Fruit fly (Drosophila melanogaster): ENCODE data around the gene Dh44.
A peak's percentile ranks its signal among the peaks of the same experiment; 100 is the strongest.

Gene Dh44

DNA sequence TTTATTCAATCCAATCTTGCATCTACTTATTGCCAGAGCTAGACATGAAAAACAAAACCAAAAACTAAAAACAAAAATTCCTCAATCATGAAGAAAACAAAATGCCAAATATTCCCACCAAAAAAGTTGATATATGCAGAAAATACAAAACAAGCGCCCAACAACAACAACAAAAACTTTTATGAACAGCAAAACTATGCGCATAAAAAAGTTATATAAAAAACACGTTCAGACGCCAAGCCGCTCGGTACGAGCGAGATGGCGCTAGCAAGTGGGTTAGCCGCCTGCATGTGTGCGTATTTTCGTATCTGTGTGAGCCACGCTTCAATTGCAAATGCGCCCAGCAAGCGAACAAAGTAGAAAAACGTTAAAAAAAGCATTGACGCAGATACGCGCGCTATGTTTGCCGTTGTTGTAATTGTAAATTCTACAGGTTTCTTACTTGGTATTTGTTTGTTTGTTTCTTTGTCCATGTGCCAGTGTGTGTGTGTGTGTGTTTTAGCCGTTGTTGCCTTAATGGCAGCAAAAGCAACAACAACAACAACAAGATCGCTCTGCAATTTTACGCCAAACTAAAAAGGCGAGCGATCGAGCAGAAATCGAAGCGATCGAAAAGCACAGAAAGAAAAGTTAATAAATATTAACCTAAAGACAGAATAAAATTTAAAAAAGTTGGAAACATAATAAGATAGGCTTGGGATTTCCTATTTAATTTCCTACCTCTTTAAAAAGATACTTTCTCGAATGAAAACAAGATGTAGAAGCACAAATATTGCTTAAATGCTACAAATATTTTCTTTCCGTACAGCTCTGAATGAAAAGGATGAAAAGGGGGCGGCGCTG is 44.4 kb upstream of the Dh44 start (continued):
- TF ChIP-seq Lpt (GFP tag; optimal IDR thresholded peaks at IDR 0.05) (peak; percentile 60), CG6792 (GFP tag; optimal IDR thresholded peaks at IDR 0.05) (peak; percentile 48), Gug (GFP tag; IDR thresholded peaks at IDR 0.05) (peak; percentile 70), CG31627 (GFP tag; optimal IDR thresholded peaks at IDR 0.05) (no peak), CG3919 (GFP tag; optimal IDR thresholded peaks at IDR 0.05) (peak; percentile 78), CG34406 (GFP tag; optimal IDR thresholded peaks at IDR 0.05) (peak; percentile 37), Hr39 (GFP tag; optimal IDR thresholded peaks at IDR 0.05) (no peak), CG8319 (GFP tag; optimal IDR thresholded peaks at IDR 0.05) (peak; percentile 11), spab (GFP tag; optimal IDR thresholded peaks at IDR 0.05) (peak; percentile 66), Ets21C (GFP tag; optimal IDR thresholded peaks at IDR 0.05) (no peak), dsx (GFP tag; optimal IDR thresholded peaks at IDR 0.05; ENCODE audit: poor library complexity, severe bottlenecking) (peak; percentile 82), lz (GFP tag; optimal IDR thresholded peaks at IDR 0.05) (no peak), Sox102F (GFP tag; optimal IDR thresholded peaks at IDR 0.05) (no peak), CG7368 (GFP tag; optimal IDR thresholded peaks at IDR 0.05) (peak; percentile 57), Hr38 (GFP tag; optimal IDR thresholded peaks at IDR 0.05) (no peak), svp (GFP tag) (no peak), CG6163 (GFP tag; IDR thresholded peaks at IDR 0.05) (peak; percentile 92), CG8119 (GFP tag; IDR thresholded peaks at IDR 0.05) (peak; percentile 85), fd59A (GFP tag; optimal IDR thresholded peaks at IDR 0.05) (peak; percentile 65), CG1621 (tag; optimal IDR thresholded peaks at IDR 0.05) (peak; percentile 40), achi (GFP tag; optimal IDR thresholded peaks at IDR 0.05) (peak; percentile 69)

DNA sequence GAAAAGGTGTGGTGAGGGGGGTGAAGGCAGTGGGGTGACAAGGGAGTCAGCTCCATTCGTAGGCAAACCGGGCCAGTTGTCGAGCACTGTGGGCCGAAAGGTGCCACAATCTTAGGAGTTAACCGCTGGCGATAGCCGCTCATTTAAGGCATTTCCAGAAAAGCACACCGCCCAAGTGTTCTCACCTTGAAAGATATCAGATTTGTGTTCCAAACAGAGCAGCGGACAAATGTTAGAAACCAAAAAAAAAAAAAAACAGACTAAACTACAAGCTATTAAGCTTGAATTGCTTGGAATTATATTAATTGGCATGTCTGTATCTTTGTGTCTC is 43.8 kb upstream of the Dh44 start:
- TF ChIP-seq Gug (GFP tag; IDR thresholded peaks at IDR 0.05) (no peak), net (GFP tag; optimal IDR thresholded peaks at IDR 0.05) (peak; percentile 30), OdsH (GFP tag; optimal IDR thresholded peaks at IDR 0.05) (peak; percentile 55), CG4318 (GFP tag; optimal IDR thresholded peaks at IDR 0.05) (no peak), CG34406 (GFP tag; optimal IDR thresholded peaks at IDR 0.05) (no peak), CG8319 (GFP tag; optimal IDR thresholded peaks at IDR 0.05) (no peak), CG6808 (GFP tag; optimal IDR thresholded peaks at IDR 0.05) (peak; percentile 65), Hr4 (GFP tag; optimal IDR thresholded peaks at IDR 0.05) (peak; percentile 61), CG10669 (GFP tag; optimal IDR thresholded peaks at IDR 0.05) (peak; percentile 16), pdm3 (GFP tag; optimal IDR thresholded peaks at IDR 0.05) (no peak), Sox14 (GFP tag; optimal IDR thresholded peaks at IDR 0.05) (peak; percentile 29), eg (GFP tag; IDR thresholded peaks at IDR 0.05) (no peak), vri (GFP tag; optimal IDR thresholded peaks at IDR 0.05) (no peak), CG3919 (GFP tag; optimal IDR thresholded peaks at IDR 0.05) (no peak), Lpt (GFP tag; optimal IDR thresholded peaks at IDR 0.05) (peak; percentile 13), lz (GFP tag; optimal IDR thresholded peaks at IDR 0.05) (no peak), Sox102F (GFP tag; optimal IDR thresholded peaks at IDR 0.05) (no peak), cyc (GFP tag; optimal IDR thresholded peaks at IDR 0.05) (no peak), CG11294 (GFP tag; IDR thresholded peaks at IDR 0.05) (no peak; the same call in 1 of the 2 replicates), CG9139 (GFP tag; optimal IDR thresholded peaks at IDR 0.05) (no peak), CG7368 (GFP tag; optimal IDR thresholded peaks at IDR 0.05) (no peak), Eip78C (GFP tag) (peak; percentile 37), spab (GFP tag; optimal IDR thresholded peaks at IDR 0.05) (peak; percentile 61), Met (GFP tag; optimal IDR thresholded peaks at IDR 0.05) (no peak), Sox15 (GFP tag; optimal IDR thresholded peaks at IDR 0.05) (no peak), CG6792 (GFP tag; optimal IDR thresholded peaks at IDR 0.05) (peak; percentile 27), esn (GFP tag; optimal IDR thresholded peaks at IDR 0.05) (no peak), CG10631 (GFP tag; optimal IDR thresholded peaks at IDR 0.05) (peak; percentile 59), dac (GFP tag; optimal IDR thresholded peaks at IDR 0.05) (no peak), Ets96B (tag; optimal IDR thresholded peaks at IDR 0.05) (peak; percentile 23), topi (GFP tag; optimal IDR thresholded peaks at IDR 0.05) (no peak), CG31627 (GFP tag; optimal IDR thresholded peaks at IDR 0.05) (no peak), CG11902 (GFP tag; optimal IDR thresholded peaks at IDR 0.05) (peak; percentile 3), acj6 (GFP tag; optimal IDR thresholded peaks at IDR 0.05) (peak; percentile 47), CG3032 (tag; optimal IDR thresholded peaks at IDR 0.05) (peak; percentile 12), CG11762 (GFP tag; optimal IDR thresholded peaks at IDR 0.05; ENCODE audit: insufficient read depth) (no peak), CG8119 (GFP tag; IDR thresholded peaks at IDR 0.05) (no peak; the same call in 2 of the 3 replicates), fd85E (GFP tag; optimal IDR thresholded peaks at IDR 0.05) (no peak), CG15336 (GFP tag; IDR thresholded peaks at IDR 0.05) (0 out of 2 replicates have a peak, but pooled peaks have one; percentile 4)
